Fruit fly (Drosophila melanogaster) whole organism, embryonic: Measurements from ENCODE around the gene CG31493.
A peak's percentile ranks its signal among the peaks of the same experiment; 100 is the strongest.

Source experiments
- Abd-B ChIP-seq: fragments of 200-800 bp; sonication (Bioruptor generic); optimal IDR thresholded peaks from 2 replicates; lab custom pipeline; 2018; ENCODE audit warnings: missing biosample characterization, mild to moderate bottlenecking, missing genetic modification characterization, moderate library complexity
- Atf3 ChIP-seq: fragments of 200-800 bp; sonication (Bioruptor generic); optimal IDR thresholded peaks from 3 replicates; lab custom pipeline; 2016; ENCODE audit warnings: missing biosample characterization, missing genetic modification characterization
- Awh ChIP-seq: fragments of 200-800 bp; sonication (Bioruptor generic); IDR thresholded peaks from 2 replicates; pipeline ENCODE4, ENCODE4 v1.3.6; 2022; ENCODE audit warnings: missing biosample characterization, missing genetic modification characterization
- CG10147 ChIP-seq: fragments of 200-800 bp; sonication (Bioruptor generic); optimal IDR thresholded peaks from 2 replicates; lab custom pipeline; 2019; ENCODE audit warnings: missing biosample characterization, mild to moderate bottlenecking, missing genetic modification characterization, moderate library complexity
- CG10274 ChIP-seq: fragments of 200-800 bp; sonication (Bioruptor generic); optimal IDR thresholded peaks from 3 replicates; lab custom pipeline; 2017; ENCODE audit warnings: missing biosample characterization, mild to moderate bottlenecking, missing genetic modification characterization
- CG12155 ChIP-seq: fragments of 200-800 bp; sonication (Bioruptor generic); optimal IDR thresholded peaks from 3 replicates; lab custom pipeline; 2016; ENCODE audit warnings: missing biosample characterization, missing genetic modification characterization
- CG12391 ChIP-seq: fragments of 200-800 bp; sonication (Bioruptor generic); optimal IDR thresholded peaks from 3 replicates; lab custom pipeline; 2018; ENCODE audit warnings: missing biosample characterization, mild to moderate bottlenecking, missing genetic modification characterization, moderate library complexity
- CG14860 ChIP-seq: fragments of 200-800 bp; sonication (Bioruptor generic); IDR thresholded peaks from 3 replicates; pipeline ENCODE4 v1.3.6; 2022; ENCODE audit warnings: missing biosample characterization, missing genetic modification characterization; ENCODE audit not compliant: partially characterized antibody
- CG16779 ChIP-seq: fragments of 200-800 bp; sonication (Bioruptor generic); IDR thresholded peaks from 2 replicates; pipeline ENCODE4 v1.3.6; 2022; ENCODE audit warnings: missing biosample characterization, missing genetic modification characterization
- CG18599 ChIP-seq: fragments of 200-800 bp; sonication (Bioruptor generic); optimal IDR thresholded peaks from 3 replicates; lab custom pipeline; 2017; ENCODE audit warnings: missing biosample characterization, missing genetic modification characterization, mild to moderate bottlenecking, moderate library complexity, missing genetic modification reagents
- CG18764 ChIP-seq: fragments of 200-800 bp; sonication (Bioruptor generic); optimal IDR thresholded peaks from 3 replicates; lab custom pipeline; 2016; ENCODE audit warnings: missing biosample characterization, missing genetic modification characterization
- CG2875 ChIP-seq: fragments of 200-800 bp; sonication (Bioruptor generic); optimal IDR thresholded peaks from 2 replicates; lab custom pipeline; 2017; ENCODE audit warnings: missing biosample characterization, mild to moderate bottlenecking, missing genetic modification characterization, missing genetic modification reagents
- CG30020 ChIP-seq: fragments of 200-800 bp; optimal IDR thresholded peaks from 2 replicates; lab custom pipeline; 2019; ENCODE audit warnings: missing biosample characterization, mild to moderate bottlenecking, missing genetic modification characterization, moderate library complexity
- CG4404 ChIP-seq: fragments of 200-800 bp; sonication (Bioruptor generic); IDR thresholded peaks from 2 replicates; pipeline ENCODE4 v1.3.6; 2022; ENCODE audit warnings: missing biosample characterization, missing genetic modification characterization
- CG4707 ChIP-seq: fragments of 200-800 bp; sonication (Bioruptor generic); optimal IDR thresholded peaks from 2 replicates; lab custom pipeline; 2018; ENCODE audit warnings: missing biosample characterization, mild to moderate bottlenecking, missing genetic modification characterization, moderate library complexity
- CG6254 ChIP-seq: fragments of 200-800 bp; sonication (Bioruptor generic); optimal IDR thresholded peaks from 3 replicates; lab custom pipeline; 2017; ENCODE audit warnings: mild to moderate bottlenecking, missing biosample characterization, missing genetic modification reagents, missing genetic modification characterization
- CG6765 ChIP-seq: fragments of 200-800 bp; sonication (Bioruptor generic); optimal IDR thresholded peaks from 3 replicates; lab custom pipeline; 2017; ENCODE audit warnings: missing biosample characterization, mild to moderate bottlenecking, missing genetic modification characterization
- CG7839 ChIP-seq: fragments of 200-800 bp; sonication (Bioruptor generic); optimal IDR thresholded peaks from 3 replicates; lab custom pipeline; 2018; ENCODE audit warnings: missing biosample characterization, mild to moderate bottlenecking, missing genetic modification characterization, moderate library complexity
- CG7987 ChIP-seq: fragments of 200-800 bp; sonication (Bioruptor generic); optimal IDR thresholded peaks from 2 replicates; lab custom pipeline; 2018; ENCODE audit warnings: missing biosample characterization, mild to moderate bottlenecking, missing genetic modification characterization, moderate library complexity
- CG8478 ChIP-seq: fragments of >200 bp; optimal IDR thresholded peaks from 2 replicates; lab custom pipeline; 2018
- Doc3 ChIP-seq: fragments of 200-800 bp; sonication (Bioruptor generic); IDR thresholded peaks from 3 replicates; pipeline ENCODE4 v1.3.6; 2022; ENCODE audit warnings: missing biosample characterization, missing genetic modification characterization; ENCODE audit not compliant: partially characterized antibody
- Eip74EF ChIP-seq, 2 experiments: fragments of 200-800 bp in 1 of 2; fragments of >200 bp in 1 of 2; sonication (Bioruptor generic) in 1 of 2; optimal IDR thresholded peaks; 2 replicates each; lab custom pipeline; 2017 to 2019; ENCODE audit warnings: missing biosample characterization in 2 of 2, missing genetic modification characterization in 2 of 2, mild to moderate bottlenecking in 1 of 2, moderate library complexity in 1 of 2
- Fer3 ChIP-seq: fragments of 200-800 bp; sonication (Bioruptor generic); optimal IDR thresholded peaks from 2 replicates; lab custom pipeline; 2018; ENCODE audit warnings: missing biosample characterization, mild to moderate bottlenecking, missing genetic modification characterization, moderate library complexity
- Hand ChIP-seq: fragments of 200-800 bp; sonication (Bioruptor generic); optimal IDR thresholded peaks from 2 replicates; lab custom pipeline; 2017; ENCODE audit warnings: mild to moderate bottlenecking, missing biosample characterization, missing genetic modification reagents, missing genetic modification characterization
- MESR4 ChIP-seq: fragments of 200-800 bp; sonication (Bioruptor generic); optimal IDR thresholded peaks from 2 replicates; lab custom pipeline; 2018; ENCODE audit warnings: missing biosample characterization, mild to moderate bottlenecking, missing genetic modification characterization, moderate library complexity
- Ptx1 ChIP-seq: fragments of 200-800 bp; sonication (Bioruptor generic); IDR thresholded peaks from 2 replicates; pipeline ENCODE4 v1.3.6; 2022; ENCODE audit warnings: missing biosample characterization, missing genetic modification characterization
- Side ChIP-seq: fragments of 200-800 bp; sonication (Bioruptor generic); optimal IDR thresholded peaks from 2 replicates; lab custom pipeline; 2016; ENCODE audit warnings: missing biosample characterization, missing genetic modification characterization
- Six4 ChIP-seq: fragments of 200-800 bp; sonication (Bioruptor generic); optimal IDR thresholded peaks from 2 replicates; lab custom pipeline; 2016; ENCODE audit warnings: missing biosample characterization, missing genetic modification characterization
- Sox102F ChIP-seq: fragments of 200-800 bp; sonication (Bioruptor generic); optimal IDR thresholded peaks from 2 replicates; lab custom pipeline; 2018; ENCODE audit warnings: missing biosample characterization, mild to moderate bottlenecking, missing genetic modification characterization, moderate library complexity
- Sry-β ChIP-seq: fragments of 200-800 bp; sonication (Bioruptor generic); optimal IDR thresholded peaks from 2 replicates; lab custom pipeline; 2018; ENCODE audit warnings: missing biosample characterization, mild to moderate bottlenecking, missing genetic modification characterization, moderate library complexity
- ab ChIP-seq: fragments of 200-800 bp; sonication (Bioruptor generic); optimal IDR thresholded peaks from 2 replicates; lab custom pipeline; 2016; ENCODE audit warnings: missing biosample characterization, missing genetic modification characterization
- bab2 ChIP-seq: fragments of 200-800 bp; sonication (Bioruptor generic); optimal IDR thresholded peaks from 2 replicates; lab custom pipeline; 2016; ENCODE audit warnings: missing biosample characterization, missing genetic modification characterization
- bigmax ChIP-seq: fragments of 200-800 bp; sonication (Bioruptor generic); optimal IDR thresholded peaks from 2 replicates; lab custom pipeline; 2018; ENCODE audit warnings: missing biosample characterization, mild to moderate bottlenecking, missing genetic modification characterization
- croc ChIP-seq: fragments of 200-800 bp; sonication (Bioruptor generic); conservative IDR thresholded peaks from 3 replicates; pipeline ENCODE4 v1.3.6; 2022; ENCODE audit warnings: missing biosample characterization, missing genetic modification characterization
- dan ChIP-seq: fragments of 200-800 bp; sonication (Bioruptor generic); IDR thresholded peaks from 2 replicates; pipeline ENCODE4 v1.3.6; 2022; ENCODE audit warnings: missing biosample characterization, missing genetic modification characterization
- exex ChIP-seq: fragments of 200-800 bp; sonication (Bioruptor generic); optimal IDR thresholded peaks from 4 replicates; lab custom pipeline; 2018; ENCODE audit warnings: missing biosample characterization, mild to moderate bottlenecking, missing genetic modification characterization, moderate library complexity
- fru ChIP-seq: fragments of >200 bp; optimal IDR thresholded peaks from 2 replicates; lab custom pipeline; 2017
- gcm2 ChIP-seq: fragments of 200-800 bp; sonication (Bioruptor generic); optimal IDR thresholded peaks from 2 replicates; lab custom pipeline; 2016; ENCODE audit warnings: missing biosample characterization, missing genetic modification characterization
- gro ChIP-seq: fragments of 200-800 bp; sonication (Bioruptor generic); optimal IDR thresholded peaks from 2 replicates; lab custom pipeline; 2016; ENCODE audit warnings: missing biosample characterization, missing genetic modification characterization
- ind ChIP-seq: fragments of 200-800 bp; sonication (Bioruptor generic); optimal IDR thresholded peaks from 3 replicates; lab custom pipeline; 2016; ENCODE audit warnings: missing biosample characterization, missing genetic modification characterization
- insv ChIP-seq, 2 experiments: fragments of 200-800 bp; sonication (Bioruptor generic); optimal IDR thresholded peaks; 3 replicates each; lab custom pipeline; 2016 to 2018; ENCODE audit warnings: missing biosample characterization in 2 of 2, missing genetic modification characterization in 2 of 2
- kah ChIP-seq: fragments of 200-800 bp; sonication (Bioruptor generic); optimal IDR thresholded peaks from 2 replicates; lab custom pipeline; 2018; ENCODE audit warnings: missing biosample characterization, mild to moderate bottlenecking, missing genetic modification characterization
- ken ChIP-seq: fragments of 200-800 bp; sonication (Bioruptor generic); IDR thresholded peaks from 3 replicates; pipeline ENCODE4 v1.3.6; 2022; ENCODE audit warnings: missing biosample characterization, missing genetic modification characterization
- kni ChIP-seq: fragments of 200-800 bp; sonication (Bioruptor generic); optimal IDR thresholded peaks from 3 replicates; lab custom pipeline; 2017; ENCODE audit warnings: mild to moderate bottlenecking, missing biosample characterization, missing genetic modification reagents, missing genetic modification characterization
- nom ChIP-seq: fragments of 200-800 bp; sonication (Bioruptor generic); optimal IDR thresholded peaks from 2 replicates; lab custom pipeline; 2017; ENCODE audit warnings: missing biosample characterization, missing genetic modification characterization, mild to moderate bottlenecking, moderate library complexity, missing genetic modification reagents
- repo ChIP-seq: fragments of 200-800 bp; sonication (Bioruptor generic); optimal IDR thresholded peaks from 2 replicates; lab custom pipeline; 2016; ENCODE audit warnings: missing biosample characterization, missing genetic modification characterization
- sqz ChIP-seq: fragments of 200-800 bp; sonication (Bioruptor generic); optimal IDR thresholded peaks from 3 replicates; lab custom pipeline; 2018; ENCODE audit warnings: missing biosample characterization, mild to moderate bottlenecking, missing genetic modification characterization
- tna ChIP-seq: fragments of 200-800 bp; sonication (Bioruptor generic); IDR thresholded peaks from 2 replicates; pipeline ENCODE4 v1.3.6; 2022; ENCODE audit warnings: missing biosample characterization, missing genetic modification characterization; ENCODE audit not compliant: partially characterized antibody
- unc-4 ChIP-seq: fragments of 200-800 bp; sonication (Bioruptor generic); IDR thresholded peaks from 2 replicates; pipeline ENCODE4 v1.3.6; 2022; ENCODE audit warnings: missing biosample characterization, missing genetic modification characterization; ENCODE audit not compliant: partially characterized antibody
- wek ChIP-seq: fragments of 200-800 bp; sonication (Bioruptor generic); optimal IDR thresholded peaks from 3 replicates; lab custom pipeline; 2018; ENCODE audit warnings: missing biosample characterization, mild to moderate bottlenecking, missing genetic modification characterization, moderate library complexity
- zfh2 ChIP-seq: fragments of 200-800 bp; sonication (Bioruptor generic); optimal IDR thresholded peaks from 2 replicates; lab custom pipeline; 2016; ENCODE audit warnings: missing biosample characterization, missing genetic modification characterization

CG31493 gene

dm6 chr3R:7081972-7082371 is 49.4 kb upstream of the CG31493 start, which contains the start of gene Dpck (continued):
- peak; percentile 72 for TF ChIP-seq kni (GFP tag; lab: Kevin White, UChicago)
- TF ChIP-seq sqz (GFP tag; lab: Kevin White, UChicago), result no peak
- TF ChIP-seq CG30020, result peak; percentile 92
- no peak for TF ChIP-seq Abd-B (GFP tag; lab: Kevin White, UChicago)
- no peak for TF ChIP-seq fru (lab: Kevin White, UChicago)
- no peak for TF ChIP-seq ind (GFP tag; lab: Kevin White, UChicago)
- TF ChIP-seq CG16779 (GFP tag; lab: Robert Waterston, UW), result no peak
- peak; percentile 73 for TF ChIP-seq nom (GFP tag; lab: Kevin White, UChicago)
- peak in 1 of 2 experiments; percentile 16 for TF ChIP-seq insv (GFP tag; optimal IDR thresholded peaks at IDR 0.05; lab: Kevin White, UChicago)
- no peak for TF ChIP-seq Hand (GFP tag; lab: Kevin White, UChicago)
- no peak for TF ChIP-seq Sry-β (GFP tag; lab: Kevin White, UChicago)
- TF ChIP-seq Six4 (GFP tag; lab: Kevin White, UChicago), result no peak
- no peak for TF ChIP-seq repo (GFP tag; lab: Kevin White, UChicago)
- TF ChIP-seq CG12155 (GFP tag; lab: Kevin White, UChicago), result no peak
- no peak for TF ChIP-seq CG2875 (GFP tag; lab: Kevin White, UChicago)
- TF ChIP-seq croc (GFP tag; lab: Robert Waterston, UW), result no peak
- peak; percentile 7 for TF ChIP-seq bab2 (GFP tag; lab: Kevin White, UChicago)
- TF ChIP-seq CG14860 (GFP tag; lab: Robert Waterston, UW), result no peak
- TF ChIP-seq CG8478, result no peak
- TF ChIP-seq ken (GFP tag; lab: Robert Waterston, UW), result no peak
- no peak for TF ChIP-seq CG10274
- TF ChIP-seq CG6765, result no peak
- TF ChIP-seq kah (GFP tag; lab: Kevin White, UChicago), result no peak
- TF ChIP-seq Ptx1 (GFP tag; lab: Robert Waterston, UW), result 0 out of 2 replicates have a peak, but pooled peaks have one; percentile 6
- TF ChIP-seq CG12391 (tag; lab: Kevin White, UChicago), result peak; percentile 49
- peak; percentile 3 for TF ChIP-seq CG18764 (GFP tag; lab: Kevin White, UChicago)
- no peak for TF ChIP-seq CG4404 (GFP tag; lab: Robert Waterston, UW)
- peak; percentile 32 for TF ChIP-seq gro (GFP tag; lab: Kevin White, UChicago)
- TF ChIP-seq ab, result no peak
- TF ChIP-seq CG6254 (GFP tag; lab: Kevin White, UChicago), result no peak
- no peak for TF ChIP-seq Awh (GFP tag; lab: Robert Waterston, UW)
- TF ChIP-seq zfh2 (GFP tag; lab: Kevin White, UChicago), result no peak
- TF ChIP-seq Sox102F, result no peak
- no peak for TF ChIP-seq Side
- peak; percentile 81 for TF ChIP-seq MESR4 (GFP tag; lab: Kevin White, UChicago)
- TF ChIP-seq tna (GFP tag; lab: Robert Waterston, UW), result no peak
- TF ChIP-seq Atf3, result no peak
- no peak for TF ChIP-seq CG10147 (GFP tag; lab: Kevin White, UChicago)
- TF ChIP-seq exex (tag; lab: Kevin White, UChicago), result no peak
- peak; percentile 99 for TF ChIP-seq CG4707 (GFP tag; lab: Kevin White, UChicago)
- no peak for TF ChIP-seq Fer3 (tag; lab: Kevin White, UChicago)
- TF ChIP-seq Doc3 (GFP tag; lab: Robert Waterston, UW), result no peak
- TF ChIP-seq CG7987 (GFP tag; lab: Kevin White, UChicago), result no peak
- peak; percentile 8 for TF ChIP-seq CG7839
- TF ChIP-seq gcm2 (GFP tag; lab: Kevin White, UChicago), result no peak
- no peak for TF ChIP-seq unc-4
- no peak for TF ChIP-seq CG18599 (GFP tag; lab: Kevin White, UChicago)
- peak in 1 of 2 experiments; percentile 12 for TF ChIP-seq Eip74EF (GFP tag; optimal IDR thresholded peaks at IDR 0.05; lab: Kevin White, UChicago)
- no peak for TF ChIP-seq wek (GFP tag; lab: Kevin White, UChicago)
- TF ChIP-seq bigmax (GFP tag; lab: Kevin White, UChicago), result no peak
- TF ChIP-seq dan (GFP tag; lab: Robert Waterston, UW), result no peak
